Worm (Caenorhabditis elegans): ENCODE measurements around the gene F54D12.2.

DNA sequence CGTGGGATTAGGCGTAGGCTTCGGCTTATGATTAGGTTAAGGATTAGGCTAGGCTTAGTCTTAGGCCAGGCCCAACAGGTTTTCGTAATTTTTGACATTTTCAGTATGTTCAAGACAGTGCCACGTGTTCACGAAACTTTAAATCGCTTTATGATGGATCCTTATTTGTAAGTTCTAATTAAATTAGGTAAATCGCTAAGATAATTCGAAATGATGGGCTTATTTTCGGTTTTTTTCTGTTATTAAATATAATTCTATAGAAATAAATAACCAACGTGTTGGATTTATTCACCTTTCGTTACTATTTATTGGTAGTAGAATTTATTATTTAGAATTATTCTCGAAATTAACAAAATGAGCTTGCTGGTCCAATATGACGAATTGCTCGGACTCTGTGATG is 3.0 kb downstream of the F54D12.2 start, which contains the start of gene Y51H7C.8:
- TF ChIP-seq hlh-11 (tag; optimal IDR thresholded peaks at IDR 0.05) (no peak), spr-3 (GFP tag; optimal IDR thresholded peaks at IDR 0.05) (no peak), T26A8.4 (GFP tag; IDR thresholded peaks at IDR 0.05) (no peak), lin-15B (tag; optimal IDR thresholded peaks at IDR 0.05) (no peak), aly-2 (tag; optimal IDR thresholded peaks at IDR 0.05) (no peak), nhr-25 (tag; optimal IDR thresholded peaks at IDR 0.05; ENCODE audit: borderline replicate concordance, insufficient read depth) (no peak), zfp-2 (tag; optimal IDR thresholded peaks at IDR 0.05) (no peak), lsy-2 (tag; optimal IDR thresholded peaks at IDR 0.05) (no peak), ceh-44 (GFP tag; IDR thresholded peaks at IDR 0.05) (no peak), ceh-82 (tag; optimal IDR thresholded peaks at IDR 0.05) (no peak), lin-13 (GFP tag; optimal IDR thresholded peaks at IDR 0.05) (no peak), lir-3 (tag; optimal IDR thresholded peaks at IDR 0.05) (no peak)
